Worm (Caenorhabditis elegans): ENCODE measurements around the gene R07B7.9.

DNA sequence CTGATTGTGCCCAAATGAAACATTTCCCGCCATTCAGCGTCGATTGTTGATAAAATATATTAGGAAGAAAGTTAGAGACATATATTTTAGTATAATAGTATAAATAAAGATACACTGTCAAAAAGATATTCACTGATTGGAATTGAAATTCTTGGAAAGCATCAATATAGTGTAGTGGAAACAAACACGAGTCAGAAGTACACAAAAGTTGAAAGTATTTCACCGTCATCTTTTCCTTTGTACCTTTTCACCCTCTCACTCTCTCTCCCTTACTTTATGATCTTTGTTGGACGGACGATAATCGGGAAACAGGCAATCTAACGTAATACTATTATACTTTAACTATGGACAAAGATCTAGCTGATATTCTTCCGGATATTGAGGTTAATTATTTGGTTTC, 13.9 kb upstream of the R07B7.9 start, which contains the start of gene nhr-208:
- no peak for TF ChIP-seq nhr-76 (tag; optimal IDR thresholded peaks at IDR 0.05)
- no peak for TF ChIP-seq ceh-88 (GFP tag; IDR thresholded peaks at IDR 0.05)
- TF ChIP-seq nhr-84 (tag; optimal IDR thresholded peaks at IDR 0.05) = no peak
- no peak for TF ChIP-seq nhr-85 (tag)
- TF ChIP-seq C16A3.4 (tag; optimal IDR thresholded peaks at IDR 0.05) = no peak
- no peak for TF ChIP-seq lin-35 (GFP tag; optimal IDR thresholded peaks at IDR 0.05)

All from whole organism, L1 larva.